Worm (Caenorhabditis elegans): ENCODE measurements around the gene D2023.6.

Gene D2023.6

ce11 chrV:11844828-11845227 lies 17.7 kb downstream of the D2023.6 start (continued):
- peak; percentile 14 for TF ChIP-seq duxl-1 (tag; optimal IDR thresholded peaks at IDR 0.05; ENCODE audit: poor library complexity)
- TF ChIP-seq Y105C5A.15 (GFP tag; IDR thresholded peaks at IDR 0.05) = no peak
- no peak for TF ChIP-seq Y48G9A.11 (GFP tag; IDR thresholded peaks at IDR 0.05)
- TF ChIP-seq nhr-28 (tag; optimal IDR thresholded peaks at IDR 0.05) = no peak
- no peak for TF ChIP-seq php-3 (GFP tag; IDR thresholded peaks at IDR 0.05)
- peak; percentile 23 for TF ChIP-seq hlh-30 (tag; optimal IDR thresholded peaks at IDR 0.05; ENCODE audit: insufficient read depth)
- TF ChIP-seq set-16 (GFP tag; IDR thresholded peaks at IDR 0.05) = peak; percentile 58
- TF ChIP-seq dmd-8 (GFP tag; IDR thresholded peaks at IDR 0.05) = no peak
- no peak for TF ChIP-seq zip-2 (tag; optimal IDR thresholded peaks at IDR 0.05)
- no peak for TF ChIP-seq daf-19 (GFP tag; conservative IDR thresholded peaks at IDR 0.05)

- peak; percentile 9 for TF ChIP-seq aha-1 (tag)
- TF ChIP-seq lsy-2 (tag; optimal IDR thresholded peaks at IDR 0.05) = no peak
- TF ChIP-seq D1046.2 (GFP tag; IDR thresholded peaks at IDR 0.05) = no peak
These were observed 18.3 kb downstream of the D2023.6 start, which contains the start of gene hmp-1 for ce11 chrV:11845492-11845891. hmp-1 (plus strand) TSS chrV:11845871.

- no peak for TF ChIP-seq pqm-1 (tag; optimal IDR thresholded peaks at IDR 0.05)
- no peak for TF ChIP-seq snpc-1.2 (GFP tag; IDR thresholded peaks at IDR 0.05)
- no peak for TF ChIP-seq hif-1 (tag; optimal IDR thresholded peaks at IDR 0.05)
- no peak for TF ChIP-seq zip-11 (GFP tag; IDR thresholded peaks at IDR 0.05)
- no peak for TF ChIP-seq fkh-10 (GFP tag; optimal IDR thresholded peaks at IDR 0.05)
- no peak for TF ChIP-seq ztf-7 (tag; optimal IDR thresholded peaks at IDR 0.05)
- no peak for TF ChIP-seq nhr-6 (tag; optimal IDR thresholded peaks at IDR 0.05)
- TF ChIP-seq D1046.2 (GFP tag; IDR thresholded peaks at IDR 0.05) = no peak
- TF ChIP-seq cey-2 (tag; optimal IDR thresholded peaks at IDR 0.05; ENCODE audit: borderline replicate concordance, insufficient read depth) = no peak
- TF ChIP-seq unc-62 (GFP tag; optimal IDR thresholded peaks at IDR 0.05 in 1 of 2) = peak in 1 of 2 experiments; percentile 86
- no peak for TF ChIP-seq unc-62 (tag; optimal IDR thresholded peaks at IDR 0.05)
- TF ChIP-seq zfp-3 (GFP tag; conservative IDR thresholded peaks at IDR 0.05) = no peak
- no peak for TF ChIP-seq pha-4 (GFP tag; IDR thresholded peaks at IDR 0.05)
- peak; percentile 50 for TF ChIP-seq pha-4 (tag; optimal IDR thresholded peaks at IDR 0.05)
- TF ChIP-seq hlh-30 (tag; optimal IDR thresholded peaks at IDR 0.05; ENCODE audit: insufficient read depth) = no peak
These were observed 19.8 kb downstream of the D2023.6 start for ce11 chrV:11846969-11847368.

ce11 chrV:11849408-11849807 lies 22.3 kb downstream of the D2023.6 start:
- TF ChIP-seq daf-19 (GFP tag; conservative IDR thresholded peaks at IDR 0.05) (no peak), pqm-1 (tag; optimal IDR thresholded peaks at IDR 0.05) (peak; percentile 10), zip-2 (tag; optimal IDR thresholded peaks at IDR 0.05) (no peak), spr-3 (GFP tag; optimal IDR thresholded peaks at IDR 0.05) (no peak), hlh-11 (tag; optimal IDR thresholded peaks at IDR 0.05) (peak; percentile 32), F44E2.7 (GFP tag; IDR thresholded peaks at IDR 0.05) (no peak), spr-1 (tag; optimal IDR thresholded peaks at IDR 0.05) (no peak), hlh-30 (tag; optimal IDR thresholded peaks at IDR 0.05; ENCODE audit: insufficient read depth) (peak; percentile 59), nhr-77 (tag; optimal IDR thresholded peaks at IDR 0.05) (no peak), daf-16 (GFP tag; optimal IDR thresholded peaks at IDR 0.05) (no peak), daf-16 (tag; optimal IDR thresholded peaks at IDR 0.05) (peak; percentile 59), dmd-6 (GFP tag; IDR thresholded peaks at IDR 0.05) (peak; percentile 36), nhr-10 (tag; optimal IDR thresholded peaks at IDR 0.05) (no peak), sdz-12 (GFP tag; optimal IDR thresholded peaks at IDR 0.05) (no peak), dve-1 (tag; optimal IDR thresholded peaks at IDR 0.05; ENCODE audit: insufficient read depth) (peak; percentile 31)
